Worm (Caenorhabditis elegans) whole organism, mixed stage, embryonic: ENCODE data around the gene Y55F3BL.6.

Experiments used
- M03D4.4 ChIP-seq: sonication (generic microtip); optimal IDR thresholded peaks from 2 replicates; lab custom pipeline; 2017; ENCODE audit warnings: mild to moderate bottlenecking, missing genetic modification characterization, missing compliant biosample characterization
- bed-3 ChIP-seq: fragments of 200-800 bp; sonication (Bioruptor generic); optimal IDR thresholded peaks from 3 replicates; lab custom pipeline; 2018; ENCODE audit warnings: mild to moderate bottlenecking, missing genetic modification characterization, moderate library complexity, missing compliant biosample characterization
- blmp-1 ChIP-seq: fragments of 150-350 bp; optimal IDR thresholded peaks from 2 replicates; lab custom pipeline; 2014; ENCODE audit warnings: missing biosample characterization, missing genetic modification characterization
- ceh-39 ChIP-seq: fragments of 150-350 bp; optimal IDR thresholded peaks from 2 replicates; lab custom pipeline; 2014; ENCODE audit warnings: missing biosample characterization, missing genetic modification characterization
- ceh-43 ChIP-seq: fragments of 200-800 bp; sonication (Bioruptor generic); optimal IDR thresholded peaks from 2 replicates; lab custom pipeline; 2018; ENCODE audit warnings: mild to moderate bottlenecking, missing genetic modification characterization, moderate library complexity, missing compliant biosample characterization
- ceh-83 ChIP-seq: fragments of 200-800 bp; sonication (Bioruptor generic); optimal IDR thresholded peaks from 2 replicates; lab custom pipeline; 2018; ENCODE audit warnings: mild to moderate bottlenecking, missing genetic modification characterization, missing compliant biosample characterization
- ces-1 ChIP-seq: fragments of 150-350 bp; optimal IDR thresholded peaks from 2 replicates; lab custom pipeline; 2014; ENCODE audit warnings: missing biosample characterization, missing genetic modification reagents, missing genetic modification characterization
- cnd-1 ChIP-seq: fragments of 200-800 bp; sonication (Bioruptor generic); optimal IDR thresholded peaks from 2 replicates; lab custom pipeline; 2018; ENCODE audit warnings: mild to moderate bottlenecking, missing genetic modification characterization, missing compliant biosample characterization
- drap-1 ChIP-seq: fragments of 200-800 bp; sonication (Bioruptor generic); optimal IDR thresholded peaks from 3 replicates; lab custom pipeline; 2018; ENCODE audit warnings: mild to moderate bottlenecking, missing genetic modification characterization, missing compliant biosample characterization
- elt-1 ChIP-seq: sonication (generic microtip); optimal IDR thresholded peaks from 2 replicates; lab custom pipeline; 2017; ENCODE audit warnings: missing genetic modification characterization, mild to moderate bottlenecking, missing compliant biosample characterization, antibody characterized with exemption, moderate library complexity, borderline replicate concordance; ENCODE audit not compliant: insufficient read depth
- elt-3 ChIP-seq: fragments of 150-350 bp; optimal IDR thresholded peaks from 2 replicates; lab custom pipeline; 2014; ENCODE audit warnings: missing biosample characterization, missing genetic modification characterization
- flh-1 ChIP-seq: fragments of 200-800 bp; sonication (Bioruptor generic); optimal IDR thresholded peaks from 2 replicates; lab custom pipeline; 2018; ENCODE audit warnings: mild to moderate bottlenecking, missing genetic modification characterization, moderate library complexity, missing compliant biosample characterization
- ham-2 ChIP-seq: fragments of 200-800 bp; sonication (Bioruptor generic); optimal IDR thresholded peaks from 2 replicates; lab custom pipeline; 2018; ENCODE audit warnings: mild to moderate bottlenecking, missing genetic modification characterization, missing compliant biosample characterization
- hlh-1 ChIP-seq: fragments of 150-350 bp; optimal IDR thresholded peaks from 2 replicates; lab custom pipeline; 2014; ENCODE audit warnings: missing biosample characterization, missing genetic modification reagents, missing genetic modification characterization
- lin-13 ChIP-seq: fragments of 150-350 bp; optimal IDR thresholded peaks from 2 replicates; lab custom pipeline; 2014; ENCODE audit warnings: missing biosample characterization, missing genetic modification characterization
- lin-32 ChIP-seq: fragments of 200-800 bp; sonication (Bioruptor generic); optimal IDR thresholded peaks from 2 replicates; lab custom pipeline; 2018; ENCODE audit warnings: mild to moderate bottlenecking, missing genetic modification characterization, missing compliant biosample characterization
- lsy-2 ChIP-seq: fragments of 150-350 bp; optimal IDR thresholded peaks from 2 replicates; lab custom pipeline; 2014; ENCODE audit warnings: missing biosample characterization, missing genetic modification characterization
- mab-5 ChIP-seq: fragments of 150-350 bp; optimal IDR thresholded peaks from 2 replicates; lab custom pipeline; 2014; ENCODE audit warnings: missing biosample characterization, missing genetic modification characterization
- mep-1 ChIP-seq: fragments of 150-350 bp; optimal IDR thresholded peaks from 2 replicates; lab custom pipeline; 2017; ENCODE audit warnings: missing biosample characterization, missing genetic modification reagents, missing genetic modification characterization, inconsistent platforms
- mls-2 ChIP-seq: sonication (generic microtip); optimal IDR thresholded peaks from 2 replicates; lab custom pipeline; 2016; ENCODE audit warnings: mild to moderate bottlenecking, missing genetic modification characterization, moderate library complexity, missing compliant biosample characterization
- nhr-12 ChIP-seq: fragments of 150-350 bp; optimal IDR thresholded peaks from 2 replicates; lab custom pipeline; 2014; ENCODE audit warnings: missing biosample characterization, missing genetic modification characterization
- nhr-2 ChIP-seq: fragments of 150-350 bp; optimal IDR thresholded peaks from 2 replicates; lab custom pipeline; 2014; ENCODE audit warnings: missing biosample characterization, missing genetic modification characterization
- nhr-237 ChIP-seq: fragments of 150-350 bp; optimal IDR thresholded peaks from 2 replicates; lab custom pipeline; 2014; ENCODE audit warnings: missing biosample characterization, missing genetic modification characterization
- nhr-28 ChIP-seq: fragments of 150-350 bp; optimal IDR thresholded peaks from 2 replicates; lab custom pipeline; 2014; ENCODE audit warnings: missing biosample characterization, missing genetic modification characterization
- nhr-76 ChIP-seq: sonication (generic microtip); optimal IDR thresholded peaks from 2 replicates; lab custom pipeline; 2017; ENCODE audit warnings: missing biosample characterization, missing genetic modification characterization
- pha-4 ChIP-seq: fragments of 150-350 bp; optimal IDR thresholded peaks from 2 replicates; lab custom pipeline; 2018; ENCODE audit warnings: missing biosample characterization, missing genetic modification reagents, missing genetic modification characterization
- sem-2 ChIP-seq: fragments of 200-800 bp; sonication (Bioruptor generic); optimal IDR thresholded peaks from 2 replicates; lab custom pipeline; 2018; ENCODE audit warnings: mild to moderate bottlenecking, missing genetic modification characterization, missing compliant biosample characterization
- snpc-4 ChIP-seq: fragments of 150-350 bp; optimal IDR thresholded peaks from 2 replicates; lab custom pipeline; 2014; ENCODE audit warnings: missing biosample characterization, missing genetic modification characterization
- sptf-1 ChIP-seq: sonication (generic microtip); optimal IDR thresholded peaks from 2 replicates; lab custom pipeline; 2017; ENCODE audit warnings: mild to moderate bottlenecking, missing genetic modification characterization, moderate library complexity, missing compliant biosample characterization
- tbx-8 ChIP-seq: fragments of 200-800 bp; sonication (Bioruptor generic); optimal IDR thresholded peaks from 2 replicates; lab custom pipeline; 2018; ENCODE audit warnings: mild to moderate bottlenecking, missing genetic modification characterization, moderate library complexity, missing compliant biosample characterization
- unc-120 ChIP-seq: sonication (generic microtip); optimal IDR thresholded peaks from 2 replicates; lab custom pipeline; 2017; ENCODE audit warnings: missing genetic modification characterization, missing compliant biosample characterization; ENCODE audit not compliant: poor library complexity, severe bottlenecking
- unc-39 ChIP-seq: fragments of 150-350 bp; optimal IDR thresholded peaks from 2 replicates; lab custom pipeline; 2014; ENCODE audit warnings: missing biosample characterization, missing genetic modification characterization
- unc-62 ChIP-seq: fragments of 150-350 bp; optimal IDR thresholded peaks from 2 replicates; lab custom pipeline; 2014; ENCODE audit warnings: missing biosample characterization, missing genetic modification reagents, missing genetic modification characterization
- zip-8 ChIP-seq: fragments of 150-350 bp; optimal IDR thresholded peaks from 2 replicates; lab custom pipeline; 2014; ENCODE audit warnings: missing biosample characterization, missing genetic modification characterization
- ztf-11 ChIP-seq: fragments of 150-350 bp; optimal IDR thresholded peaks from 2 replicates; lab custom pipeline; 2014; ENCODE audit warnings: missing biosample characterization, missing genetic modification characterization

Y55F3BL.6 gene

DNA sequence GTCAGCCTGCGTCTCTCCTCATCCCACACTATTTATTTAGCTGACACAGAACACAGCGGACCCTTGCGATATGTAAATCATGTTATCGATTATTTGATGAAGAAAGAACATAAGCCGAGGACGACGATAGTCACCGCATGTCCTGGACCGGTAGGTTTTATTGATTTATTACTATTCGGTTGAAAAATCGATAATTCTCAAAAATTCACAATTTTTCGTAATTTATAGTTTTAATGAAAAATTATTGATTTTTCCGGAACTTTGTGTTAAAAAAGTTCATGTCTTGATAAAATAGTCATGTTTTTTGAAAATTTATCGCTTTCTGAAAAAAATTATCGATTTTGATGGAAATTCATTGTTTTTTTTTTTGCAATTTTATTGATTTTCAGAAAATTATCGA, 41.3 kb upstream of the Y55F3BL.6 start:
- no peak for TF ChIP-seq blmp-1 (tag; lab: Kevin White, UChicago)
- TF ChIP-seq mls-2 (tag; lab: Kevin White, UChicago), result no peak
- no peak for TF ChIP-seq cnd-1 (tag; lab: Kevin White, UChicago)
- no peak for TF ChIP-seq lin-32 (GFP tag; lab: Kevin White, UChicago)
- TF ChIP-seq unc-62 (GFP tag; lab: Kevin White, UChicago), result no peak
- TF ChIP-seq hlh-1 (tag; lab: Kevin White, UChicago), result no peak
- TF ChIP-seq lin-13 (tag; lab: Kevin White, UChicago), result no peak
- TF ChIP-seq sem-2 (GFP tag; lab: Kevin White, UChicago), result no peak

ce11 chrIV:845198-845597, 38.3 kb upstream of the Y55F3BL.6 start, which contains the start of gene lgc-33:
TSS of gene lgc-33 (plus strand) at chrIV:845498.
- TF ChIP-seq nhr-237 (no peak), tbx-8 (GFP tag; lab: Kevin White, UChicago) (no peak), unc-120 (no peak), cnd-1 (tag; lab: Kevin White, UChicago) (no peak), ceh-39 (tag; lab: Kevin White, UChicago) (no peak), nhr-76 (tag; lab: Kevin White, UChicago) (no peak), elt-3 (tag; lab: Kevin White, UChicago) (no peak), ceh-43 (no peak), ztf-11 (no peak), unc-39 (tag; lab: Kevin White, UChicago) (no peak), M03D4.4 (tag; lab: Kevin White, UChicago) (no peak), bed-3 (GFP tag; lab: Kevin White, UChicago) (no peak), zip-8 (tag; lab: Kevin White, UChicago) (no peak), mep-1 (no peak), mab-5 (tag; lab: Kevin White, UChicago) (no peak), sptf-1 (tag; lab: Kevin White, UChicago) (no peak), unc-62 (GFP tag; lab: Kevin White, UChicago) (no peak), lin-32 (GFP tag; lab: Kevin White, UChicago) (no peak), ham-2 (GFP tag; lab: Kevin White, UChicago) (no peak), ceh-83 (no peak)

DNA sequence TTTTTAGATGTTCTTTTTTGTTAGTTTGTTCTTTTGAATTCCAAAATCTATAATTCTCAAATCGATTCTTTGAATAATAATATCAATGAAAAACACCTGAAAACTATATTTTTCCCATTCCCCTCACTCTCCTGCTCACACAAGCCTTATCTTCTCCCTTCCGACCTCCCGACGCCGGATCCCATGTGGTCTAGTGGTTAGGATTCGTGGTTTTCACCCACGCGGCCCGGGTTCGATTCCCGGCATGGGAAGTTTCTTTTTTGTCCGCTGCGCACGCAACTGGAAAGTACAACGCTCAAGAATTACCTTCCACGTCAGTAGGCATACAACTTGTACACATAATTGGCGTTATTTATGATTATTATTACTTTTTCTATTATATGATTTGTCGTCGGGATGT, 35.8 kb upstream of the Y55F3BL.6 start:
- TF ChIP-seq elt-1 (no peak), sptf-1 (tag; lab: Kevin White, UChicago) (peak; percentile 82), ztf-11 (no peak), mep-1 (no peak), tbx-8 (GFP tag; lab: Kevin White, UChicago) (no peak), ceh-43 (peak; percentile 17), ces-1 (GFP tag; lab: Kevin White, UChicago) (no peak), ceh-39 (tag; lab: Kevin White, UChicago) (no peak), bed-3 (GFP tag; lab: Kevin White, UChicago) (peak; percentile 56), ham-2 (GFP tag; lab: Kevin White, UChicago) (peak; percentile 7), mab-5 (tag; lab: Kevin White, UChicago) (no peak), unc-120 (peak; percentile 60), nhr-28 (tag; lab: Kevin White, UChicago) (no peak), unc-62 (GFP tag; lab: Kevin White, UChicago) (no peak), lin-32 (GFP tag; lab: Kevin White, UChicago) (peak; percentile 53), nhr-237 (no peak), lsy-2 (tag; lab: Kevin White, UChicago) (no peak), sem-2 (GFP tag; lab: Kevin White, UChicago) (peak; percentile 60), mls-2 (tag; lab: Kevin White, UChicago) (peak; percentile 47), blmp-1 (tag; lab: Kevin White, UChicago) (no peak), flh-1 (peak; percentile 15), nhr-76 (tag; lab: Kevin White, UChicago) (no peak), ceh-83 (peak; percentile 68), unc-39 (tag; lab: Kevin White, UChicago) (no peak), nhr-2 (tag; lab: Kevin White, UChicago) (no peak), zip-8 (tag; lab: Kevin White, UChicago) (no peak), drap-1 (GFP tag; lab: Kevin White, UChicago) (peak; percentile 68), hlh-1 (tag; lab: Kevin White, UChicago) (peak; percentile 0), nhr-12 (no peak), M03D4.4 (tag; lab: Kevin White, UChicago) (peak; percentile 64), lin-13 (tag; lab: Kevin White, UChicago) (no peak), pha-4 (tag; lab: Kevin White, UChicago) (no peak), snpc-4 (no peak), cnd-1 (tag; lab: Kevin White, UChicago) (peak; percentile 56), elt-3 (tag; lab: Kevin White, UChicago) (no peak)
